Worm (Caenorhabditis elegans) whole organism, late embryonic: Measurements from ENCODE around the gene pks-1.
A peak's percentile ranks its signal among the peaks of the same experiment; 100 is the strongest.

Source experiments
- C08G9.2 ChIP-seq: sonication (generic microtip); optimal IDR thresholded peaks from 2 replicates; lab custom pipeline; 2016; ENCODE audit warnings: mild to moderate bottlenecking, missing genetic modification characterization, moderate library complexity, missing compliant biosample characterization
- C38D4.7 ChIP-seq: fragments of 200-800 bp; sonication (Bioruptor generic); optimal IDR thresholded peaks from 2 replicates; lab custom pipeline; 2018; ENCODE audit warnings: mild to moderate bottlenecking, missing genetic modification characterization, moderate library complexity, missing compliant biosample characterization
- F13H6.1 ChIP-seq: sonication (generic microtip); optimal IDR thresholded peaks from 2 replicates; lab custom pipeline; 2016; ENCODE audit warnings: missing genetic modification characterization, missing compliant biosample characterization
- K02D7.2 ChIP-seq: sonication (generic microtip); optimal IDR thresholded peaks from 2 replicates; lab custom pipeline; 2017; ENCODE audit warnings: mild to moderate bottlenecking, missing genetic modification characterization, missing compliant biosample characterization
- K09A11.1 ChIP-seq: sonication (generic microtip); optimal IDR thresholded peaks from 2 replicates; lab custom pipeline; 2017; ENCODE audit warnings: antibody characterized with exemption, mild to moderate bottlenecking, missing genetic modification characterization, missing compliant biosample characterization; ENCODE audit not compliant: insufficient read depth
- T23F11.4 ChIP-seq: fragments of 200-800 bp; sonication (Bioruptor generic); optimal IDR thresholded peaks from 2 replicates; lab custom pipeline; 2018; ENCODE audit warnings: mild to moderate bottlenecking, missing genetic modification characterization, missing compliant biosample characterization
- Y22D7AL.16 ChIP-seq: sonication (generic microtip); optimal IDR thresholded peaks from 2 replicates; lab custom pipeline; 2016; ENCODE audit warnings: missing genetic modification characterization, missing compliant biosample characterization
- ahr-1 ChIP-seq: sonication (generic microtip); optimal IDR thresholded peaks from 2 replicates; lab custom pipeline; 2016; ENCODE audit warnings: missing genetic modification characterization, missing compliant biosample characterization
- ama-1 ChIP-seq: fragments of 150-350 bp; optimal IDR thresholded peaks from 2 replicates; lab custom pipeline; 2014
- ceh-19 ChIP-seq: fragments of 200-800 bp; sonication (Bioruptor generic); optimal IDR thresholded peaks from 2 replicates; lab custom pipeline; 2018; ENCODE audit warnings: mild to moderate bottlenecking, missing genetic modification characterization, missing compliant biosample characterization
- ceh-2 ChIP-seq: sonication (generic microtip); optimal IDR thresholded peaks from 2 replicates; lab custom pipeline; 2016; ENCODE audit warnings: missing genotype, missing genetic modification characterization, missing compliant biosample characterization
- ceh-30 ChIP-seq: fragments of 150-350 bp; optimal IDR thresholded peaks from 2 replicates; lab custom pipeline; 2014; ENCODE audit warnings: missing biosample characterization, missing genetic modification characterization
- ceh-31 ChIP-seq: sonication (generic microtip); optimal IDR thresholded peaks from 2 replicates; lab custom pipeline; 2016; ENCODE audit warnings: missing genetic modification characterization, missing compliant biosample characterization
- ceh-34 ChIP-seq: sonication (generic microtip); optimal IDR thresholded peaks from 2 replicates; lab custom pipeline; 2016; ENCODE audit warnings: mild to moderate bottlenecking, missing genetic modification characterization, missing compliant biosample characterization
- ceh-45 ChIP-seq: fragments of 200-800 bp; sonication (Bioruptor generic); IDR thresholded peaks from 2 replicates; pipeline ENCODE4 v1.3.6; 2022; ENCODE audit warnings: missing genetic modification reagents, missing genetic modification characterization, missing compliant biosample characterization
- ceh-48 ChIP-seq: sonication (generic microtip); optimal IDR thresholded peaks from 2 replicates; lab custom pipeline; 2016; ENCODE audit warnings: missing genetic modification characterization, inconsistent platforms, missing compliant biosample characterization
- che-1 ChIP-seq: sonication (generic microtip); optimal IDR thresholded peaks from 2 replicates; lab custom pipeline; 2016; ENCODE audit warnings: mild to moderate bottlenecking, missing genetic modification characterization, missing compliant biosample characterization
- dmd-4 ChIP-seq: sonication (generic microtip); optimal IDR thresholded peaks from 2 replicates; lab custom pipeline; 2016; ENCODE audit warnings: borderline replicate concordance, missing genetic modification characterization, missing compliant biosample characterization
- dve-1 ChIP-seq: sonication (generic microtip); optimal IDR thresholded peaks from 2 replicates; lab custom pipeline; 2017; ENCODE audit warnings: antibody characterized with exemption, mild to moderate bottlenecking, missing genetic modification characterization, missing compliant biosample characterization
- elt-2 ChIP-seq: sonication (generic microtip); optimal IDR thresholded peaks from 2 replicates; lab custom pipeline; 2016; ENCODE audit warnings: missing genetic modification reagents, missing genetic modification characterization, missing compliant biosample characterization
- fkh-10 ChIP-seq: fragments of 150-350 bp; optimal IDR thresholded peaks from 2 replicates; lab custom pipeline; 2014; ENCODE audit warnings: missing biosample characterization, missing genetic modification reagents, missing genetic modification characterization
- fkh-6 ChIP-seq: sonication (generic microtip); optimal IDR thresholded peaks from 2 replicates; lab custom pipeline; 2016; ENCODE audit warnings: missing genetic modification characterization, missing compliant biosample characterization
- hlh-30 ChIP-seq: sonication (generic microtip); optimal IDR thresholded peaks from 2 replicates; lab custom pipeline; 2017; ENCODE audit warnings: antibody characterized with exemption, missing genetic modification characterization, missing compliant biosample characterization; ENCODE audit not compliant: insufficient read depth
- hlh-8 ChIP-seq: sonication (generic microtip); optimal IDR thresholded peaks from 2 replicates; lab custom pipeline; 2016; ENCODE audit warnings: missing genotype, missing genetic modification characterization, missing compliant biosample characterization
- lim-6 ChIP-seq: sonication (generic microtip); optimal IDR thresholded peaks from 2 replicates; lab custom pipeline; 2016; ENCODE audit warnings: missing genetic modification characterization, missing compliant biosample characterization
- lin-11 ChIP-seq: fragments of 200-800 bp; sonication (Bioruptor generic); optimal IDR thresholded peaks from 2 replicates; lab custom pipeline; 2018; ENCODE audit warnings: mild to moderate bottlenecking, missing genetic modification characterization, missing compliant biosample characterization
- madf-2 ChIP-seq: sonication (generic microtip); optimal IDR thresholded peaks from 2 replicates; lab custom pipeline; 2017; ENCODE audit warnings: missing genetic modification characterization, missing compliant biosample characterization
- mec-3 ChIP-seq: sonication (generic microtip); optimal IDR thresholded peaks from 2 replicates; lab custom pipeline; 2016; ENCODE audit warnings: borderline replicate concordance, missing genetic modification characterization, missing compliant biosample characterization
- nfya-1 ChIP-seq: sonication (generic microtip); optimal IDR thresholded peaks from 2 replicates; lab custom pipeline; 2017; ENCODE audit warnings: missing genetic modification characterization, mild to moderate bottlenecking, missing compliant biosample characterization, antibody characterized with exemption, moderate library complexity
- npax-4 ChIP-seq: sonication (generic microtip); optimal IDR thresholded peaks from 2 replicates; lab custom pipeline; 2016; ENCODE audit warnings: missing genetic modification characterization, missing compliant biosample characterization
- pag-3 ChIP-seq: sonication (generic microtip); optimal IDR thresholded peaks from 2 replicates; lab custom pipeline; 2016; ENCODE audit warnings: missing compliant biosample characterization, missing genetic modification characterization, borderline replicate concordance
- pha-4 ChIP-seq: fragments of 150-350 bp; optimal IDR thresholded peaks from 2 replicates; lab custom pipeline; 2018; ENCODE audit warnings: missing biosample characterization, missing genetic modification reagents, missing genetic modification characterization
- pqm-1 ChIP-seq: sonication (generic microtip); optimal IDR thresholded peaks from 2 replicates; lab custom pipeline; 2016; ENCODE audit warnings: missing genetic modification characterization, missing compliant biosample characterization
- pros-1 ChIP-seq: fragments of 150-350 bp; optimal IDR thresholded peaks from 2 replicates; lab custom pipeline; 2014; ENCODE audit warnings: missing biosample characterization, missing genetic modification reagents, missing genetic modification characterization
- ref-2 ChIP-seq: sonication (generic microtip); optimal IDR thresholded peaks from 2 replicates; lab custom pipeline; 2016; ENCODE audit warnings: missing genetic modification characterization, missing compliant biosample characterization
- syd-9 ChIP-seq: sonication (generic microtip); optimal IDR thresholded peaks from 2 replicates; lab custom pipeline; 2016; ENCODE audit warnings: mild to moderate bottlenecking, missing genetic modification characterization, moderate library complexity, missing compliant biosample characterization
- tbx-2 ChIP-seq: sonication (generic microtip); optimal IDR thresholded peaks from 2 replicates; lab custom pipeline; 2016; ENCODE audit warnings: missing genetic modification characterization, missing compliant biosample characterization
- ttx-3 ChIP-seq: sonication (generic microtip); optimal IDR thresholded peaks from 2 replicates; lab custom pipeline; 2016; ENCODE audit warnings: missing genetic modification reagents, missing genetic modification characterization, missing compliant biosample characterization
- unc-3 ChIP-seq, 2 experiments: fragments of 200-800 bp in 1 of 2; sonication (Bioruptor generic) in 1 of 2; sonication (generic microtip) in 1 of 2; conservative IDR thresholded peaks in 1 of 2; optimal IDR thresholded peaks in 1 of 2; 2 replicates each; pipeline versions ENCODE4 v1.3.6 to Lab custom; 2016 to 2022; ENCODE audit warnings: missing compliant biosample characterization in 2 of 2, missing genetic modification characterization in 2 of 2, missing genetic modification reagents in 1 of 2
- unc-86 ChIP-seq: sonication (generic microtip); optimal IDR thresholded peaks from 2 replicates; lab custom pipeline; 2016; ENCODE audit warnings: missing genetic modification characterization, missing compliant biosample characterization
- zip-5 ChIP-seq: sonication (generic microtip); optimal IDR thresholded peaks from 2 replicates; lab custom pipeline; 2016; ENCODE audit warnings: missing genetic modification characterization, missing compliant biosample characterization
- ztf-16 ChIP-seq: sonication (generic microtip); optimal IDR thresholded peaks from 2 replicates; lab custom pipeline; 2017; ENCODE audit warnings: missing genetic modification characterization, missing compliant biosample characterization

The pks-1 gene

ce11 chrX:5476357-5476756, 62.7 kb downstream of the pks-1 start:
- TF ChIP-seq ztf-16 (tag; lab: Kevin White, UChicago) (no peak), elt-2 (peak; percentile 47)

ce11 chrX:5477597-5477996, 64.0 kb downstream of the pks-1 start:
- no peak for TF ChIP-seq ceh-48 (tag; lab: Kevin White, UChicago)

- TF ChIP-seq syd-9 (tag; lab: Kevin White, UChicago) (no peak), ama-1 (no peak), T23F11.4 (GFP tag; lab: Kevin White, UChicago) (no peak), zip-5 (tag; lab: Kevin White, UChicago) (no peak)
Observed at ce11 chrX:5478875-5479274, 65.3 kb downstream of the pks-1 start.

ce11 chrX:5479300-5479811, 65.7 kb downstream of the pks-1 start, which contains the start of gene dlg-1:
Gene dlg-1 (plus strand): TSS chrX:5479700.
- TF ChIP-seq fkh-10 (GFP tag; lab: Kevin White, UChicago) (no peak), zip-5 (tag; lab: Kevin White, UChicago) (no peak), ceh-30 (tag; lab: Kevin White, UChicago) (no peak), nfya-1 (no peak), ceh-2 (tag; lab: Kevin White, UChicago) (no peak), madf-2 (tag; lab: Kevin White, UChicago) (no peak), lin-11 (no peak), K09A11.1 (tag; lab: Kevin White, UChicago) (no peak), lim-6 (tag; lab: Kevin White, UChicago) (no peak), dve-1 (tag; lab: Kevin White, UChicago) (no peak), ceh-19 (GFP tag; lab: Kevin White, UChicago) (no peak)

ce11 chrX:5479876-5480580, 66.4 kb downstream of the pks-1 start:
- no peak for TF ChIP-seq hlh-8 (tag; lab: Kevin White, UChicago)
- TF ChIP-seq nfya-1 = peak; percentile 52
- TF ChIP-seq lim-6 (tag; lab: Kevin White, UChicago) = no peak
- TF ChIP-seq pqm-1 (tag; lab: Kevin White, UChicago) = peak; percentile 64
- TF ChIP-seq ceh-45 = no peak
- TF ChIP-seq tbx-2 (tag; lab: Kevin White, UChicago) = peak; percentile 68
- peak; percentile 16 for TF ChIP-seq fkh-6 (tag; lab: Kevin White, UChicago)
- no peak for TF ChIP-seq pros-1 (tag; lab: Kevin White, UChicago)
- no peak for TF ChIP-seq ceh-31 (tag; lab: Kevin White, UChicago)
- no peak for TF ChIP-seq C08G9.2 (tag; lab: Kevin White, UChicago)
- TF ChIP-seq hlh-30 (tag; lab: Kevin White, UChicago) = peak; percentile 5
- TF ChIP-seq C38D4.7 (GFP tag; lab: Kevin White, UChicago) = no peak
- TF ChIP-seq che-1 = no peak
- peak; percentile 60 for TF ChIP-seq ceh-34 (tag; lab: Kevin White, UChicago)
- no peak for TF ChIP-seq Y22D7AL.16 (tag; lab: Kevin White, UChicago)
- TF ChIP-seq dmd-4 = peak; percentile 44
- no peak for TF ChIP-seq K02D7.2 (tag; lab: Kevin White, UChicago)
- no peak for TF ChIP-seq ttx-3 (tag; lab: Kevin White, UChicago)
- TF ChIP-seq ahr-1 (tag; lab: Kevin White, UChicago) = no peak
- no peak for TF ChIP-seq unc-86 (tag; lab: Kevin White, UChicago)
- no peak for TF ChIP-seq pha-4 (tag; lab: Kevin White, UChicago)
- TF ChIP-seq K09A11.1 (tag; lab: Kevin White, UChicago) = no peak
- TF ChIP-seq ref-2 (tag; lab: Kevin White, UChicago) = peak; percentile 58
- TF ChIP-seq F13H6.1 (tag; lab: Kevin White, UChicago) = peak; percentile 38
- no peak for TF ChIP-seq mec-3 (tag; lab: Kevin White, UChicago)
- peak; percentile 38 for TF ChIP-seq elt-2
- no peak for TF ChIP-seq npax-4
- no peak for TF ChIP-seq madf-2 (tag; lab: Kevin White, UChicago)
- TF ChIP-seq unc-3 (GFP tag; conservative IDR thresholded peaks at IDR 0.05; lab: Robert Waterston, UW) = no peak
- TF ChIP-seq unc-3 (tag; optimal IDR thresholded peaks at IDR 0.05; lab: Kevin White, UChicago) = no peak
- no peak for TF ChIP-seq pag-3 (tag; lab: Kevin White, UChicago)
